Worm (Caenorhabditis elegans): ENCODE results near the gene C14C11.4.

Gene C14C11.4

ce11 chrV:5682530-5682929 is 35.1 kb downstream of the C14C11.4 start, which contains the start of gene prp-39:
TSS of gene prp-39 (minus strand) at chrV:5682630.
- TF ChIP-seq nhr-12 (tag; optimal IDR thresholded peaks at IDR 0.05) = no peak
- no peak for TF ChIP-seq nfya-1 (tag; optimal IDR thresholded peaks at IDR 0.05; ENCODE audit: insufficient read depth)
- no peak for TF ChIP-seq ztf-11 (tag; optimal IDR thresholded peaks at IDR 0.05)
- TF ChIP-seq elt-1 (tag; optimal IDR thresholded peaks at IDR 0.05) = no peak
- no peak for TF ChIP-seq hmg-11 (tag; optimal IDR thresholded peaks at IDR 0.05)
- TF ChIP-seq nhr-67 (tag; optimal IDR thresholded peaks at IDR 0.05) = no peak
- no peak for TF ChIP-seq jun-1 (tag; optimal IDR thresholded peaks at IDR 0.05)
- TF ChIP-seq nhr-25 (tag; optimal IDR thresholded peaks at IDR 0.05) = no peak
- no peak for TF ChIP-seq nhr-23 (tag; optimal IDR thresholded peaks at IDR 0.05)
- no peak for TF ChIP-seq nhr-237 (tag; optimal IDR thresholded peaks at IDR 0.05)
- TF ChIP-seq unc-39 (tag; optimal IDR thresholded peaks at IDR 0.05) = no peak
- no peak for TF ChIP-seq pha-4 (tag; optimal IDR thresholded peaks at IDR 0.05)
- TF ChIP-seq nhr-11 (tag; optimal IDR thresholded peaks at IDR 0.05) = no peak
- no peak for TF ChIP-seq snpc-4 (tag; optimal IDR thresholded peaks at IDR 0.05)
- TF ChIP-seq nhr-76 (tag; optimal IDR thresholded peaks at IDR 0.05) = no peak
- no peak for TF ChIP-seq lin-15B (tag; optimal IDR thresholded peaks at IDR 0.05)
- no peak for TF ChIP-seq ceh-28 (tag; optimal IDR thresholded peaks at IDR 0.05)
- no peak for TF ChIP-seq pqm-1 (tag; optimal IDR thresholded peaks at IDR 0.05)
- TF ChIP-seq fkh-2 (tag; optimal IDR thresholded peaks at IDR 0.05) = no peak

ce11 chrV:5684534-5684933 is 37.1 kb downstream of the C14C11.4 start, which contains the start of the genes hmgs-1 and F25B4.4:
TSS of gene hmgs-1 (minus strand) at chrV:5684589.
TSS of gene F25B4.4 (plus strand) at chrV:5684873.
- TF ChIP-seq nhr-25 (tag; optimal IDR thresholded peaks at IDR 0.05) (peak; percentile 88), tbx-2 (tag; optimal IDR thresholded peaks at IDR 0.05) (peak; percentile 70), ceh-82 (tag; optimal IDR thresholded peaks at IDR 0.05) (peak; percentile 71), unc-62 (GFP tag; optimal IDR thresholded peaks at IDR 0.05) (no peak), mml-1 (tag; optimal IDR thresholded peaks at IDR 0.05) (no peak), lin-15B (tag; optimal IDR thresholded peaks at IDR 0.05) (peak; percentile 97), nhr-67 (tag; optimal IDR thresholded peaks at IDR 0.05) (no peak), ceh-9 (tag; optimal IDR thresholded peaks at IDR 0.05) (no peak), egl-5 (tag; optimal IDR thresholded peaks at IDR 0.05) (peak; percentile 94), zag-1 (tag; optimal IDR thresholded peaks at IDR 0.05) (no peak), elt-2 (tag; optimal IDR thresholded peaks at IDR 0.05) (peak; percentile 60), eor-1 (tag; optimal IDR thresholded peaks at IDR 0.05) (no peak), pha-4 (tag; optimal IDR thresholded peaks at IDR 0.05) (peak; percentile 98), ceh-16 (tag; optimal IDR thresholded peaks at IDR 0.05) (no peak), ztf-4 (tag; optimal IDR thresholded peaks at IDR 0.05) (no peak), nhr-28 (tag; optimal IDR thresholded peaks at IDR 0.05) (peak; percentile 41), lin-39 (tag; optimal IDR thresholded peaks at IDR 0.05) (peak; percentile 96), egl-27 (tag; optimal IDR thresholded peaks at IDR 0.05) (peak; percentile 49), snpc-4 (tag; optimal IDR thresholded peaks at IDR 0.05) (peak; percentile 67), nhr-23 (tag; optimal IDR thresholded peaks at IDR 0.05) (peak; percentile 95), nfya-1 (tag; optimal IDR thresholded peaks at IDR 0.05; ENCODE audit: insufficient read depth) (peak; percentile 88), nhr-12 (tag; optimal IDR thresholded peaks at IDR 0.05) (no peak), fkh-2 (tag; optimal IDR thresholded peaks at IDR 0.05) (no peak), nhr-77 (tag; optimal IDR thresholded peaks at IDR 0.05) (peak; percentile 61), ZK546.5 (tag; optimal IDR thresholded peaks at IDR 0.05) (no peak), ztf-11 (tag; optimal IDR thresholded peaks at IDR 0.05) (no peak), elt-1 (tag; optimal IDR thresholded peaks at IDR 0.05) (peak; percentile 37), elt-3 (tag; optimal IDR thresholded peaks at IDR 0.05) (peak in 1 of 3 experiments; percentile 9), aly-2 (tag; optimal IDR thresholded peaks at IDR 0.05) (no peak), ceh-28 (tag; optimal IDR thresholded peaks at IDR 0.05) (peak; percentile 76), jun-1 (tag; optimal IDR thresholded peaks at IDR 0.05) (peak; percentile 85), mdl-1 (tag; optimal IDR thresholded peaks at IDR 0.05) (no peak), nhr-11 (tag; optimal IDR thresholded peaks at IDR 0.05) (peak; percentile 49), fos-1 (tag; optimal IDR thresholded peaks at IDR 0.05) (no peak), skn-1 (tag; optimal IDR thresholded peaks at IDR 0.05) (peak; percentile 76), fkh-10 (GFP tag; optimal IDR thresholded peaks at IDR 0.05) (peak; percentile 86), unc-39 (tag; optimal IDR thresholded peaks at IDR 0.05) (no peak), nhr-76 (tag; optimal IDR thresholded peaks at IDR 0.05) (no peak), hmg-11 (tag; optimal IDR thresholded peaks at IDR 0.05) (peak; percentile 80), ama-1 (optimal IDR thresholded peaks at IDR 0.05) (peak; percentile 64), R02D3.7 (tag; optimal IDR thresholded peaks at IDR 0.05) (peak; percentile 100), daf-12 (tag; optimal IDR thresholded peaks at IDR 0.05) (no peak), nhr-43 (tag; optimal IDR thresholded peaks at IDR 0.05; ENCODE audit: poor library complexity, severe bottlenecking) (peak; percentile 83), nhr-237 (tag; optimal IDR thresholded peaks at IDR 0.05) (no peak), pqm-1 (tag; optimal IDR thresholded peaks at IDR 0.05) (peak; percentile 81), lsy-12 (tag; optimal IDR thresholded peaks at IDR 0.05) (peak; percentile 79), sea-2 (GFP tag; optimal IDR thresholded peaks at IDR 0.05) (no peak)
